Fruit fly (Drosophila melanogaster) whole organism, embryonic: ENCODE data around the gene Sec3.

Experiments
- B-H1 ChIP-seq: fragments of 200-800 bp; sonication (Bioruptor generic); IDR thresholded peaks from 3 replicates; pipeline ENCODE4 v1.3.6; 2022; ENCODE audit warnings: missing biosample characterization, missing genetic modification characterization
- C15 ChIP-seq: fragments of 200-800 bp; sonication (Bioruptor generic); IDR thresholded peaks from 3 replicates; pipeline ENCODE4 v1.3.6; 2022; ENCODE audit warnings: missing biosample characterization, missing genetic modification characterization
- CG10462 ChIP-seq: fragments of 200-800 bp; sonication (Bioruptor generic); optimal IDR thresholded peaks from 2 replicates; lab custom pipeline; 2016; ENCODE audit warnings: missing biosample characterization, missing genetic modification characterization
- CG10979 ChIP-seq: fragments of 200-800 bp; sonication (Bioruptor generic); optimal IDR thresholded peaks from 2 replicates; lab custom pipeline; 2018; ENCODE audit warnings: missing biosample characterization, mild to moderate bottlenecking, missing genetic modification characterization, moderate library complexity
- CG12104 ChIP-seq: fragments of 200-800 bp; sonication (Bioruptor generic); optimal IDR thresholded peaks from 3 replicates; lab custom pipeline; 2016; ENCODE audit warnings: missing biosample characterization, missing genetic modification characterization
- CG12391 ChIP-seq: fragments of 200-800 bp; sonication (Bioruptor generic); optimal IDR thresholded peaks from 3 replicates; lab custom pipeline; 2018; ENCODE audit warnings: missing biosample characterization, mild to moderate bottlenecking, missing genetic modification characterization, moderate library complexity
- CG13775 ChIP-seq: fragments of 200-800 bp; sonication (Bioruptor generic); optimal IDR thresholded peaks from 3 replicates; lab custom pipeline; 2017; ENCODE audit warnings: missing biosample characterization, mild to moderate bottlenecking, missing genetic modification characterization
- CG14014 ChIP-seq: fragments of 200-800 bp; sonication (Bioruptor generic); IDR thresholded peaks from 2 replicates; pipeline ENCODE4 v1.3.6; 2022; ENCODE audit warnings: missing biosample characterization, missing genetic modification characterization
- CG1602 ChIP-seq: fragments of 200-800 bp; sonication (Bioruptor generic); optimal IDR thresholded peaks from 3 replicates; lab custom pipeline; 2016; ENCODE audit warnings: missing biosample characterization, missing genetic modification characterization
- CG17568 ChIP-seq: fragments of 200-800 bp; sonication (Bioruptor generic); optimal IDR thresholded peaks from 2 replicates; lab custom pipeline; 2018; ENCODE audit warnings: missing biosample characterization, mild to moderate bottlenecking, missing genetic modification characterization, moderate library complexity
- CG18011 ChIP-seq: fragments of 200-800 bp; sonication (Bioruptor generic); optimal IDR thresholded peaks from 2 replicates; lab custom pipeline; 2017; ENCODE audit warnings: missing biosample characterization, missing genetic modification characterization, mild to moderate bottlenecking, moderate library complexity, missing genotype
- CG2712 ChIP-seq: fragments of 200-800 bp; optimal IDR thresholded peaks from 3 replicates; lab custom pipeline; 2019; ENCODE audit warnings: missing biosample characterization, mild to moderate bottlenecking, missing genetic modification characterization, moderate library complexity
- CG3407 ChIP-seq: fragments of 200-800 bp; sonication (Bioruptor generic); optimal IDR thresholded peaks from 2 replicates; lab custom pipeline; 2018; ENCODE audit warnings: missing biosample characterization, mild to moderate bottlenecking, missing genetic modification characterization
- CG34422 ChIP-seq: fragments of 200-800 bp; sonication (Bioruptor generic); IDR thresholded peaks from 3 replicates; pipeline ENCODE4 v1.3.6; 2022; ENCODE audit warnings: missing biosample characterization, missing genetic modification characterization
- CG6689 ChIP-seq: fragments of 200-800 bp; sonication (Bioruptor generic); IDR thresholded peaks from 2 replicates; pipeline ENCODE4 v1.3.6; 2022; ENCODE audit warnings: missing biosample characterization, missing genetic modification characterization
- CG7271 ChIP-seq: fragments of 200-800 bp; sonication (Bioruptor generic); optimal IDR thresholded peaks from 2 replicates; lab custom pipeline; 2018; ENCODE audit warnings: missing biosample characterization, mild to moderate bottlenecking, missing genetic modification characterization, moderate library complexity
- CG7839 ChIP-seq: fragments of 200-800 bp; sonication (Bioruptor generic); optimal IDR thresholded peaks from 3 replicates; lab custom pipeline; 2018; ENCODE audit warnings: missing biosample characterization, mild to moderate bottlenecking, missing genetic modification characterization, moderate library complexity
- Hr3 ChIP-seq: fragments of 200-800 bp; sonication (Bioruptor generic); optimal IDR thresholded peaks from 3 replicates; lab custom pipeline; 2016; ENCODE audit warnings: missing biosample characterization, missing genetic modification characterization
- Hr51 ChIP-seq, 2 experiments: fragments of 200-800 bp; sonication (Bioruptor generic); optimal IDR thresholded peaks; 2 replicates in 1 of 2; 3 replicates in 1 of 2; lab custom pipeline; 2016 to 2018; ENCODE audit warnings: missing biosample characterization in 2 of 2, missing genetic modification characterization in 2 of 2, mild to moderate bottlenecking in 1 of 2, moderate library complexity in 1 of 2
- Hsf ChIP-seq: fragments of 200-800 bp; sonication (Bioruptor generic); optimal IDR thresholded peaks from 3 replicates; lab custom pipeline; 2016; ENCODE audit warnings: missing biosample characterization, missing genetic modification characterization
- Neu2 ChIP-seq: fragments of 200-800 bp; sonication (Bioruptor generic); optimal IDR thresholded peaks from 3 replicates; lab custom pipeline; 2016; ENCODE audit warnings: missing biosample characterization, missing genetic modification characterization, borderline replicate concordance
- Oli ChIP-seq: fragments of 200-800 bp; sonication (Bioruptor generic); optimal IDR thresholded peaks from 2 replicates; lab custom pipeline; 2018; ENCODE audit warnings: missing biosample characterization, mild to moderate bottlenecking, missing genetic modification characterization, moderate library complexity
- Side ChIP-seq: fragments of 200-800 bp; sonication (Bioruptor generic); optimal IDR thresholded peaks from 2 replicates; lab custom pipeline; 2016; ENCODE audit warnings: missing biosample characterization, missing genetic modification characterization
- Six4 ChIP-seq: fragments of 200-800 bp; sonication (Bioruptor generic); optimal IDR thresholded peaks from 2 replicates; lab custom pipeline; 2016; ENCODE audit warnings: missing biosample characterization, missing genetic modification characterization
- ash1 ChIP-seq: fragments of 200-800 bp; sonication (Bioruptor generic); optimal IDR thresholded peaks from 2 replicates; lab custom pipeline; 2018; ENCODE audit warnings: missing biosample characterization, mild to moderate bottlenecking, missing genetic modification characterization
- az2 ChIP-seq: fragments of 200-800 bp; sonication (Bioruptor generic); optimal IDR thresholded peaks from 3 replicates; lab custom pipeline; 2016; ENCODE audit warnings: missing biosample characterization, missing genetic modification characterization
- chif ChIP-seq, 2 experiments: fragments of 200-800 bp; sonication (Bioruptor generic); optimal IDR thresholded peaks; 3 replicates each; lab custom pipeline; 2016; ENCODE audit warnings: missing biosample characterization in 2 of 2, missing genetic modification characterization in 2 of 2
- danr ChIP-seq: fragments of 200-800 bp; sonication (Bioruptor generic); IDR thresholded peaks from 2 replicates; pipeline ENCODE4 v1.3.6; 2022; ENCODE audit warnings: missing biosample characterization, missing genetic modification characterization
- dmrt99B ChIP-seq: fragments of 200-800 bp; sonication (Bioruptor generic); optimal IDR thresholded peaks from 2 replicates; lab custom pipeline; 2018; ENCODE audit warnings: missing biosample characterization, mild to moderate bottlenecking, missing genetic modification characterization, moderate library complexity
- dysf ChIP-seq: fragments of 200-800 bp; sonication (Bioruptor generic); IDR thresholded peaks from 3 replicates; pipeline ENCODE4 v1.3.6; 2022; ENCODE audit warnings: missing biosample characterization, missing genetic modification characterization
- emc ChIP-seq: fragments of 200-800 bp; sonication (Bioruptor generic); optimal IDR thresholded peaks from 2 replicates; lab custom pipeline; 2016; ENCODE audit warnings: missing biosample characterization, missing genetic modification characterization
- esg ChIP-seq: fragments of 200-800 bp; sonication (Bioruptor generic); conservative IDR thresholded peaks from 2 replicates; pipeline ENCODE4 v1.3.6; 2022; ENCODE audit warnings: missing biosample characterization, missing genetic modification characterization
- gsb-n ChIP-seq: fragments of 200-800 bp; sonication (Bioruptor generic); optimal IDR thresholded peaks from 3 replicates; lab custom pipeline; 2018; ENCODE audit warnings: missing biosample characterization, mild to moderate bottlenecking, missing genetic modification characterization
- inv ChIP-seq: fragments of 200-800 bp; sonication (Bioruptor generic); IDR thresholded peaks from 2 replicates; pipeline ENCODE4 v1.3.6; 2022; ENCODE audit warnings: missing biosample characterization, missing genetic modification characterization; ENCODE audit not compliant: partially characterized antibody
- kay ChIP-seq: fragments of 200-800 bp; sonication (Bioruptor generic); optimal IDR thresholded peaks from 2 replicates; lab custom pipeline; 2016; ENCODE audit warnings: missing biosample characterization, missing genetic modification characterization
- lilli ChIP-seq: fragments of 200-800 bp; sonication (Bioruptor generic); optimal IDR thresholded peaks from 3 replicates; lab custom pipeline; 2016; ENCODE audit warnings: missing biosample characterization, missing genetic modification characterization
- lola ChIP-seq, 3 experiments: fragments of >200 bp in 2 of 3; fragments of 200-800 bp in 1 of 3; sonication (Bioruptor generic) in 1 of 3; optimal IDR thresholded peaks; 2 replicates each; lab custom pipeline; 2017 to 2019; ENCODE audit warnings: missing biosample characterization in 3 of 3, missing genetic modification characterization in 3 of 3, mild to moderate bottlenecking in 1 of 3, moderate library complexity in 1 of 3
- maf-S ChIP-seq: fragments of 200-800 bp; sonication (Bioruptor generic); optimal IDR thresholded peaks from 2 replicates; lab custom pipeline; 2016; ENCODE audit warnings: missing biosample characterization, missing genetic modification characterization
- mirr ChIP-seq: fragments of 200-800 bp; sonication (Bioruptor generic); optimal IDR thresholded peaks from 3 replicates; lab custom pipeline; 2018; ENCODE audit warnings: missing biosample characterization, mild to moderate bottlenecking, missing genetic modification characterization
- nom ChIP-seq: fragments of 200-800 bp; sonication (Bioruptor generic); optimal IDR thresholded peaks from 2 replicates; lab custom pipeline; 2017; ENCODE audit warnings: missing biosample characterization, missing genetic modification characterization, mild to moderate bottlenecking, moderate library complexity, missing genetic modification reagents
- org-1 ChIP-seq: fragments of 200-800 bp; sonication (Bioruptor generic); optimal IDR thresholded peaks from 2 replicates; lab custom pipeline; 2017; ENCODE audit warnings: missing biosample characterization, missing genetic modification characterization
- pho ChIP-seq: fragments of 200-800 bp; sonication (Bioruptor generic); optimal IDR thresholded peaks from 2 replicates; lab custom pipeline; 2016; ENCODE audit warnings: missing biosample characterization, missing genetic modification characterization
- pnt ChIP-seq: fragments of 200-800 bp; sonication (Bioruptor generic); optimal IDR thresholded peaks from 3 replicates; lab custom pipeline; 2016; ENCODE audit warnings: missing biosample characterization, missing genetic modification characterization
- prd ChIP-seq, 3 experiments: fragments of >200 bp in 2 of 3; fragments of 200-800 bp in 1 of 3; sonication (Bioruptor generic) in 1 of 3; optimal IDR thresholded peaks in 2 of 3; IDR thresholded peaks in 1 of 3; 2 replicates in 2 of 3; 3 replicates in 1 of 3; pipeline versions ENCODE4 v1.3.6 to Lab custom; 2017 to 2022; ENCODE audit warnings: missing biosample characterization in 1 of 3, missing genetic modification characterization in 1 of 3
- pros ChIP-seq: fragments of 200-800 bp; sonication (Bioruptor generic); optimal IDR thresholded peaks from 3 replicates; lab custom pipeline; 2019; ENCODE audit warnings: missing biosample characterization, mild to moderate bottlenecking, missing genetic modification characterization, moderate library complexity
- tll ChIP-seq, 2 experiments: fragments of 200-800 bp in 1 of 2; fragments of >200 bp in 1 of 2; sonication (Bioruptor generic) in 1 of 2; optimal IDR thresholded peaks; 2 replicates each; lab custom pipeline; 2017 to 2019; ENCODE audit warnings: missing biosample characterization in 2 of 2, missing genetic modification characterization in 2 of 2, mild to moderate bottlenecking in 1 of 2, moderate library complexity in 1 of 2
- twi ChIP-seq: fragments of 200-800 bp; optimal IDR thresholded peaks from 2 replicates; lab custom pipeline; 2019; ENCODE audit warnings: missing biosample characterization, mild to moderate bottlenecking, missing genetic modification characterization, moderate library complexity
- zen ChIP-seq: fragments of 200-800 bp; sonication (Bioruptor generic); optimal IDR thresholded peaks from 3 replicates; lab custom pipeline; 2018; ENCODE audit warnings: missing biosample characterization, mild to moderate bottlenecking, missing genetic modification characterization, moderate library complexity

Gene Sec3

dm6 chr3L:17415967-17416749 is 8.9 kb downstream of the Sec3 start (continued):
- TF ChIP-seq Hsf (GFP tag; lab: Kevin White, UChicago) (peak; percentile 58), inv (GFP tag; lab: Robert Waterston, UW) (no peak), pros (GFP tag; lab: Kevin White, UChicago) (peak; percentile 80), CG1602 (peak; percentile 39), kay (GFP tag; lab: Kevin White, UChicago) (peak; percentile 3), Oli (peak; percentile 9), chif (GFP tag; optimal IDR thresholded peaks at IDR 0.05; lab: Kevin White, UChicago) (peak; percentile 32 to 70), dysf (GFP tag; lab: Robert Waterston, UW) (0 out of 3 replicates have a peak, but pooled peaks have one; percentile 17), CG18011 (GFP tag; lab: Kevin White, UChicago) (no peak), CG2712 (tag; lab: Kevin White, UChicago) (peak; percentile 82), lilli (GFP tag; lab: Kevin White, UChicago) (peak; percentile 58), maf-S (GFP tag; lab: Kevin White, UChicago) (peak; percentile 42), CG7271 (tag; lab: Kevin White, UChicago) (peak; percentile 79), mirr (GFP tag; lab: Kevin White, UChicago) (no peak), esg (GFP tag; lab: Robert Waterston, UW) (no peak), lola (GFP tag; optimal IDR thresholded peaks at IDR 0.05; lab: Kevin White, UChicago) (peak in 1 of 3 experiments; percentile 86), gsb-n (tag; lab: Kevin White, UChicago) (peak; percentile 56), pho (GFP tag; lab: Kevin White, UChicago) (peak; percentile 41), CG13775 (GFP tag; lab: Kevin White, UChicago) (peak; percentile 69), CG34422 (GFP tag; lab: Robert Waterston, UW) (no peak), CG14014 (GFP tag; lab: Robert Waterston, UW) (no peak), twi (tag; lab: Kevin White, UChicago) (peak; percentile 49), Hr3 (GFP tag; lab: Kevin White, UChicago) (peak; percentile 36), org-1 (GFP tag; lab: Kevin White, UChicago) (peak; percentile 36), CG7839 (tag; lab: Kevin White, UChicago) (peak; percentile 42), emc (GFP tag; lab: Kevin White, UChicago) (no peak), CG12104 (GFP tag; lab: Kevin White, UChicago) (peak; percentile 15), Neu2 (GFP tag; lab: Kevin White, UChicago) (peak; percentile 55), CG17568 (GFP tag; lab: Kevin White, UChicago) (peak; percentile 33), dmrt99B (tag; lab: Kevin White, UChicago) (no peak), Six4 (no peak), C15 (GFP tag; lab: Robert Waterston, UW) (no peak), ash1 (GFP tag; lab: Kevin White, UChicago) (no peak), nom (peak; percentile 80), tll (GFP tag; optimal IDR thresholded peaks at IDR 0.05; lab: Kevin White, UChicago) (peak in 1 of 2 experiments; percentile 98), pnt (GFP tag; lab: Kevin White, UChicago) (peak; percentile 46), B-H1 (GFP tag; lab: Robert Waterston, UW) (no peak), prd (optimal IDR thresholded peaks at IDR 0.05; lab: Kevin White, UChicago) (no peak), prd (GFP tag; IDR thresholded peaks at IDR 0.05; lab: Robert Waterston, UW) (peak; percentile 85), Hr51 (GFP tag; optimal IDR thresholded peaks at IDR 0.05; lab: Kevin White, UChicago) (peak in 1 of 2 experiments; percentile 43), Side (GFP tag; lab: Kevin White, UChicago) (peak; percentile 27), zen (peak; percentile 96), CG10462 (GFP tag; lab: Kevin White, UChicago) (peak; percentile 44), CG10979 (tag; lab: Kevin White, UChicago) (peak; percentile 83), CG6689 (GFP tag; lab: Robert Waterston, UW) (peak; percentile 49), CG12391 (tag; lab: Kevin White, UChicago) (peak; percentile 67), danr (no peak), CG3407 (GFP tag; lab: Kevin White, UChicago) (no peak), az2 (GFP tag; lab: Kevin White, UChicago) (peak; percentile 29)
